Fruit fly (Drosophila melanogaster) whole organism, wandering third instar larva: ENCODE measurements around the gene CG4465.

Source experiments
- GATAd ChIP-seq: sonication (Bioruptor generic); optimal IDR thresholded peaks from 2 replicates; lab custom pipeline; 2016; ENCODE audit warnings: missing biosample characterization, missing genetic modification characterization
- Hnf4 ChIP-seq: fragments of 200-800 bp; sonication (Bioruptor generic); optimal IDR thresholded peaks from 2 replicates; lab custom pipeline; 2016; ENCODE audit warnings: missing biosample characterization, mild to moderate bottlenecking, missing genetic modification characterization
- Hr78 ChIP-seq: fragments of >200 bp; optimal IDR thresholded peaks from 2 replicates; lab custom pipeline; 2017; ENCODE audit warnings: missing biosample characterization, missing genetic modification characterization
- Hr83 ChIP-seq: fragments of 200-300 bp; sonication (Bioruptor generic); optimal IDR thresholded peaks from 2 replicates; lab custom pipeline; 2016; ENCODE audit warnings: missing biosample characterization, mild to moderate bottlenecking, missing genetic modification characterization, moderate library complexity; ENCODE audit not compliant: poor library complexity, severe bottlenecking
- Vsx2 ChIP-seq: fragments of 200-300, 225-300 bp; sonication (Bioruptor generic); optimal IDR thresholded peaks from 2 replicates; lab custom pipeline; 2018; ENCODE audit warnings: missing biosample characterization, missing genetic modification characterization; ENCODE audit not compliant: partially characterized antibody
- rgr ChIP-seq: fragments of 200-800 bp; sonication (Bioruptor generic); optimal IDR thresholded peaks from 3 replicates; lab custom pipeline; 2016; ENCODE audit warnings: missing biosample characterization, mild to moderate bottlenecking, missing genetic modification characterization

DNA sequence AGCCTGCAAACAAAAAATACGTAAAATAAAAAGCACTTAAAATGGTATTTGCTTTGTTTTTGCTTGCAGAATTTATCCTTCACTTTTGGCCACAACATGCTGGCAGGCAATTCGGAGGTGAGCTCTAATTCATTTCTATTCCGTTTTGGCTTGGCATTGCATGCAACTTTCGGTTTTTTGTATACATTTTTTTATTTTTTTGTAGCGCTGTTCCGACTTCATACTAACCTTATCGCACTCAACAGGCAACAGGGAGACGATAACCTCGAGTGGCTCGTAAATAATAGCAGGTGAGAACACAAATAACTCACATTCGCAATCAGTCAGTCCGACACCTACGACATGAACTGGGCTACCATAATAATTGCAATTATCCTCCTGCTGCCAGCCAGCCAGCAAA lies 30.5 kb upstream of the CG4465 start, which contains the start of gene CG4783:
- TF ChIP-seq GATAd = no peak
- TF ChIP-seq Hr83 (GFP tag; lab: Kevin White, UChicago) = no peak
- TF ChIP-seq Vsx2 (GFP tag; lab: Kevin White, UChicago) = no peak
- no peak for TF ChIP-seq Hnf4
- TF ChIP-seq rgr = no peak
- no peak for TF ChIP-seq Hr78 (GFP tag; lab: Kevin White, UChicago)
